Fruit fly (Drosophila melanogaster) whole organism, embryonic: ENCODE results near the gene CG7213.

Experiments used
- Adf1 ChIP-seq: fragments of 200-800 bp; sonication (Bioruptor generic); IDR thresholded peaks from 2 replicates; pipeline ENCODE4 v1.3.6; 2022; ENCODE audit warnings: missing biosample characterization, missing genetic modification characterization
- CG10462 ChIP-seq: fragments of 200-800 bp; sonication (Bioruptor generic); optimal IDR thresholded peaks from 2 replicates; lab custom pipeline; 2016; ENCODE audit warnings: missing biosample characterization, missing genetic modification characterization
- CG10565 ChIP-seq: fragments of 200-800 bp; sonication (Bioruptor generic); optimal IDR thresholded peaks from 3 replicates; lab custom pipeline; 2016; ENCODE audit warnings: missing biosample characterization, mild to moderate bottlenecking, missing genetic modification characterization
- CG11560 ChIP-seq: fragments of 200-800 bp; sonication (Bioruptor generic); IDR thresholded peaks from 3 replicates; pipeline ENCODE4 v1.3.6; 2022; ENCODE audit warnings: missing biosample characterization, missing genetic modification characterization
- CG12942 ChIP-seq: fragments of 200-800 bp; sonication (Bioruptor generic); optimal IDR thresholded peaks from 3 replicates; lab custom pipeline; 2016; ENCODE audit warnings: missing biosample characterization, missing genetic modification characterization
- CG15479 ChIP-seq: fragments of 200-800 bp; sonication (Bioruptor generic); optimal IDR thresholded peaks from 3 replicates; lab custom pipeline; 2019; ENCODE audit warnings: missing biosample characterization, mild to moderate bottlenecking, missing genetic modification characterization, moderate library complexity
- CG32532 ChIP-seq: fragments of 200-800 bp; sonication (Bioruptor generic); IDR thresholded peaks from 2 replicates; pipeline ENCODE4 v1.3.6; 2022; ENCODE audit warnings: missing biosample characterization, missing genetic modification characterization
- CG32772 ChIP-seq: fragments of 200-800 bp; sonication (Bioruptor generic); IDR thresholded peaks from 2 replicates; pipeline ENCODE4 v1.3.6; 2022; ENCODE audit warnings: missing biosample characterization, missing genetic modification characterization
- CG3838 ChIP-seq: fragments of 200-800 bp; sonication (Bioruptor generic); optimal IDR thresholded peaks from 3 replicates; lab custom pipeline; 2016; ENCODE audit warnings: missing biosample characterization, missing genetic modification characterization
- CG4360 ChIP-seq: fragments of 200-800 bp; sonication (Bioruptor generic); IDR thresholded peaks from 2 replicates; pipeline ENCODE4 v1.3.6; 2022; ENCODE audit warnings: missing biosample characterization, missing genetic modification characterization
- CG43689 ChIP-seq: fragments of 200-800 bp; sonication (Bioruptor generic); IDR thresholded peaks from 2 replicates; pipeline ENCODE4 v1.3.6; 2022; ENCODE audit warnings: missing biosample characterization, missing genetic modification characterization
- CG4617 ChIP-seq: fragments of 200-800 bp; sonication (Bioruptor generic); optimal IDR thresholded peaks from 3 replicates; lab custom pipeline; 2016; ENCODE audit warnings: missing biosample characterization, missing genetic modification characterization, borderline replicate concordance
- CG6813 ChIP-seq: fragments of 200-800 bp; sonication (Bioruptor generic); optimal IDR thresholded peaks from 2 replicates; lab custom pipeline; 2017; ENCODE audit warnings: missing biosample characterization, missing genetic modification characterization, mild to moderate bottlenecking, moderate library complexity, missing genetic modification reagents
- CG9437 ChIP-seq: fragments of 200-800 bp; sonication (Bioruptor generic); optimal IDR thresholded peaks from 2 replicates; lab custom pipeline; 2018; ENCODE audit warnings: missing biosample characterization, mild to moderate bottlenecking, missing genetic modification characterization
- CrebB ChIP-seq: fragments of 200-800 bp; sonication (Bioruptor generic); optimal IDR thresholded peaks from 3 replicates; lab custom pipeline; 2018; ENCODE audit warnings: missing biosample characterization, mild to moderate bottlenecking, missing genetic modification characterization
- D19A ChIP-seq: fragments of 200-800 bp; optimal IDR thresholded peaks from 3 replicates; lab custom pipeline; 2019; ENCODE audit warnings: missing biosample characterization, mild to moderate bottlenecking, missing genetic modification characterization, moderate library complexity
- Doc3 ChIP-seq: fragments of 200-800 bp; sonication (Bioruptor generic); IDR thresholded peaks from 3 replicates; pipeline ENCODE4 v1.3.6; 2022; ENCODE audit warnings: missing biosample characterization, missing genetic modification characterization; ENCODE audit not compliant: partially characterized antibody
- Ets65A ChIP-seq: fragments of 200-800 bp; sonication (Bioruptor generic); peaks from one replicate; lab custom pipeline; 2016; ENCODE audit warnings: missing biosample characterization, missing genetic modification characterization
- Gsc ChIP-seq: fragments of 200-800 bp; sonication (Bioruptor generic); IDR thresholded peaks from 2 replicates; pipeline ENCODE4 v1.3.6; 2022; ENCODE audit warnings: missing biosample characterization, missing genetic modification characterization
- HmgD ChIP-seq: fragments of 200-800 bp; sonication (Bioruptor generic); optimal IDR thresholded peaks from 3 replicates; lab custom pipeline; 2016; ENCODE audit warnings: missing biosample characterization, missing genetic modification characterization
- Hmr ChIP-seq: fragments of 200-800 bp; sonication (Bioruptor generic); optimal IDR thresholded peaks from 3 replicates; lab custom pipeline; 2017; ENCODE audit warnings: mild to moderate bottlenecking, missing biosample characterization, missing genetic modification reagents, missing genetic modification characterization
- Hr78 ChIP-seq, 2 experiments: fragments of 200-800 bp in 1 of 2; fragments of >200 bp in 1 of 2; sonication (Bioruptor generic) in 1 of 2; optimal IDR thresholded peaks; 2 replicates each; lab custom pipeline; 2017 to 2019; ENCODE audit warnings: missing biosample characterization in 2 of 2, missing genetic modification characterization in 2 of 2, mild to moderate bottlenecking in 1 of 2, moderate library complexity in 1 of 2
- Kr ChIP-seq: fragments of 200-800 bp; sonication (Bioruptor generic); optimal IDR thresholded peaks from 2 replicates; lab custom pipeline; 2017; ENCODE audit warnings: missing biosample characterization, mild to moderate bottlenecking, missing genetic modification characterization
- Nf-YA ChIP-seq: fragments of 200-800 bp; sonication (Bioruptor generic); IDR thresholded peaks from 2 replicates; pipeline ENCODE4 v1.3.6; 2022; ENCODE audit warnings: missing biosample characterization, missing genetic modification characterization
- Side ChIP-seq: fragments of 200-800 bp; sonication (Bioruptor generic); optimal IDR thresholded peaks from 2 replicates; lab custom pipeline; 2016; ENCODE audit warnings: missing biosample characterization, missing genetic modification characterization
- Sin3A ChIP-seq: fragments of >200 bp; optimal IDR thresholded peaks from 2 replicates; lab custom pipeline; 2018
- Six4 ChIP-seq: fragments of 200-800 bp; sonication (Bioruptor generic); optimal IDR thresholded peaks from 2 replicates; lab custom pipeline; 2016; ENCODE audit warnings: missing biosample characterization, missing genetic modification characterization
- Trl ChIP-seq, 3 experiments: fragments of >200 bp in 2 of 3; fragments of 200-800 bp in 1 of 3; sonication (Bioruptor generic) in 1 of 3; optimal IDR thresholded peaks; 2 replicates in 1 of 3; 3 replicates in 2 of 3; lab custom pipeline; 2016 to 2017; ENCODE audit warnings: missing biosample characterization in 1 of 3, missing genetic modification characterization in 1 of 3
- Vsx1 ChIP-seq: fragments of 200-800 bp; sonication (Bioruptor generic); optimal IDR thresholded peaks from 2 replicates; lab custom pipeline; 2017; ENCODE audit warnings: missing biosample characterization, mild to moderate bottlenecking, missing genetic modification characterization, missing genetic modification reagents
- cad ChIP-seq: fragments of >200 bp; optimal IDR thresholded peaks from 2 replicates; lab custom pipeline; 2017; ENCODE audit warnings: missing biosample characterization, missing genetic modification characterization
- croc ChIP-seq: fragments of 200-800 bp; sonication (Bioruptor generic); conservative IDR thresholded peaks from 3 replicates; pipeline ENCODE4 v1.3.6; 2022; ENCODE audit warnings: missing biosample characterization, missing genetic modification characterization
- fd102C ChIP-seq: fragments of 200-800 bp; sonication (Bioruptor generic); optimal IDR thresholded peaks from 2 replicates; lab custom pipeline; 2018; ENCODE audit warnings: missing biosample characterization, mild to moderate bottlenecking, missing genetic modification characterization, moderate library complexity
- grau ChIP-seq: fragments of 200-800 bp; optimal IDR thresholded peaks from 3 replicates; lab custom pipeline; 2019; ENCODE audit warnings: missing biosample characterization, mild to moderate bottlenecking, missing genetic modification characterization, moderate library complexity
- gro ChIP-seq: fragments of 200-800 bp; sonication (Bioruptor generic); optimal IDR thresholded peaks from 2 replicates; lab custom pipeline; 2016; ENCODE audit warnings: missing biosample characterization, missing genetic modification characterization
- h ChIP-seq: fragments of >200 bp; optimal IDR thresholded peaks from 2 replicates; lab custom pipeline; 2017
- hb ChIP-seq: fragments of 200-800 bp; sonication (Bioruptor generic); IDR thresholded peaks from 3 replicates; pipeline ENCODE4 v1.3.6; 2022; ENCODE audit warnings: missing biosample characterization, missing genetic modification characterization; ENCODE audit not compliant: partially characterized antibody
- hkb ChIP-seq, 2 experiments: fragments of 200-800 bp in 1 of 2; fragments of >200 bp in 1 of 2; sonication (Bioruptor generic) in 1 of 2; IDR thresholded peaks in 1 of 2; optimal IDR thresholded peaks in 1 of 2; 2 replicates each; pipeline versions ENCODE4 v1.3.6 to Lab custom; 2017 to 2022; ENCODE audit warnings: missing biosample characterization in 1 of 2, missing genetic modification characterization in 1 of 2
- klu ChIP-seq: fragments of 200-800 bp; sonication (Bioruptor generic); IDR thresholded peaks from 2 replicates; pipeline ENCODE4 v1.3.6; 2022; ENCODE audit warnings: missing biosample characterization, missing genetic modification characterization
- nerfin-1 ChIP-seq: fragments of 200-800 bp; sonication (Bioruptor generic); optimal IDR thresholded peaks from 3 replicates; lab custom pipeline; 2019; ENCODE audit warnings: missing biosample characterization, mild to moderate bottlenecking, missing genetic modification characterization, moderate library complexity
- nerfin-2 ChIP-seq: fragments of 200-800 bp; sonication (Bioruptor generic); IDR thresholded peaks from 2 replicates; pipeline ENCODE4 v1.3.6; 2022; ENCODE audit warnings: missing biosample characterization, missing genetic modification characterization; ENCODE audit not compliant: partially characterized antibody
- pfk ChIP-seq: fragments of 200-800 bp; sonication (Bioruptor generic); optimal IDR thresholded peaks from 2 replicates; lab custom pipeline; 2018; ENCODE audit warnings: missing biosample characterization, mild to moderate bottlenecking, missing genetic modification characterization, moderate library complexity
- pros ChIP-seq: fragments of 200-800 bp; sonication (Bioruptor generic); optimal IDR thresholded peaks from 3 replicates; lab custom pipeline; 2019; ENCODE audit warnings: missing biosample characterization, mild to moderate bottlenecking, missing genetic modification characterization, moderate library complexity
- sima ChIP-seq: fragments of 200-800 bp; sonication (Bioruptor generic); optimal IDR thresholded peaks from 2 replicates; lab custom pipeline; 2016; ENCODE audit warnings: missing biosample characterization, missing genetic modification characterization
- tll ChIP-seq, 2 experiments: fragments of 200-800 bp in 1 of 2; fragments of >200 bp in 1 of 2; sonication (Bioruptor generic) in 1 of 2; optimal IDR thresholded peaks; 2 replicates each; lab custom pipeline; 2017 to 2019; ENCODE audit warnings: missing biosample characterization in 2 of 2, missing genetic modification characterization in 2 of 2, mild to moderate bottlenecking in 1 of 2, moderate library complexity in 1 of 2
- unpg ChIP-seq: fragments of 200-800 bp; sonication (Bioruptor generic); optimal IDR thresholded peaks from 3 replicates; lab custom pipeline; 2018; ENCODE audit warnings: missing biosample characterization, mild to moderate bottlenecking, missing genetic modification characterization, moderate library complexity
- usp ChIP-seq: fragments of >200 bp; optimal IDR thresholded peaks from 2 replicates; lab custom pipeline; 2017; ENCODE audit warnings: missing biosample characterization, missing genetic modification characterization
- zen ChIP-seq: fragments of 200-800 bp; sonication (Bioruptor generic); optimal IDR thresholded peaks from 3 replicates; lab custom pipeline; 2018; ENCODE audit warnings: missing biosample characterization, mild to moderate bottlenecking, missing genetic modification characterization, moderate library complexity

The CG7213 gene

DNA sequence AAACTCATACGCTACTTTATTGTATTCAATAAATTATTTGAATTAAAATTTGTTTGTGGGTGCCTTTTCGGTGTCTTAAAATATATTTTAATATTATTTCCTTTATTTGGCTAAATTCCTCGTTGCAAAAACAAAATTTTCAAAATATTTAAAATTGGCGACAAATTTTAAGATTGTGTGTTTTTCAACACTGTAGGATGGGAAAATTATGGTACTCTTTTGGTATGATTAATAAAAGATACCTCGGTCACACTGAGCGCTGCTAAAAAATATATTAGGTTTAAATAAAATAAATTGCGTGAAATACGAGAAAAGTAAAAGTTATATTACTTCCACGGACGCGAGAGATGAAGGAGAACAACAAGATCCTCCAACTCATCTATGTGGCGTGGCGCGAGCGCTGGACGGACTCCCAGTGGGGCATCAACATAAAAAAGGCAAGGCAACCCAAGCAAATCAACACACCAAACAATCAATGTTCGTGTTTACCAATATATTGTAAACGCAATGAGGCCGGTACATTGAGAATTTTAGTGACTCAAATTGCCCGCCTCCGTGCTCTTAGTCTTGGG lies 49.3 kb downstream of the CG7213 start, which contains the start of gene MED24 (continued):
- TF ChIP-seq unpg (GFP tag; lab: Kevin White, UChicago) (no peak), CG4617 (GFP tag; lab: Kevin White, UChicago) (peak; percentile 82), CrebB (no peak), gro (GFP tag; lab: Kevin White, UChicago) (no peak), Vsx1 (GFP tag; lab: Kevin White, UChicago) (no peak), Nf-YA (GFP tag; lab: Robert Waterston, UW) (no peak)

DNA sequence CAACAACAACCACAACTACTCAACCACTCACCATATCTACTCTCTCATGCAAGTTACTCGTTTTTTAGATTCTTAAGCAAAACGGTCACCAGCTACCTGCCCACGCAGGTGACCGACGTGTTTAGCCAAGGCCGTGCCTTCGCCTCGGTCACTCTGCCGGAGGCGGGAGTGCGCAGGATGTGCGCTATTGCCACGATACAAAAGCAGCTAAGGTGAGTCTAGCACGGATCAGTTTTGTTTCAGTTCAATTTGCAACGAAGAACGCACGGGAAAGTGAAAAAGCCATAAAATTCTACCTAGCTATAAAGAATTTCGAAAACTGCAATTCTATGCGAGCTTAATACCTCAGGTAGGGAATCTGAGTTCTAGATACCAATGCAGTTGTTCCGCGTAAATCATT lies 51.2 kb downstream of the CG7213 start:
- TF ChIP-seq Trl (optimal IDR thresholded peaks at IDR 0.05; lab: Kevin White, UChicago), result no peak
- no peak for TF ChIP-seq Trl (GFP tag; optimal IDR thresholded peaks at IDR 0.05; lab: Kevin White, UChicago)
- TF ChIP-seq tll (GFP tag; optimal IDR thresholded peaks at IDR 0.05; lab: Kevin White, UChicago), result peak in 1 of 2 experiments; percentile 98
- TF ChIP-seq Six4 (GFP tag; lab: Kevin White, UChicago), result no peak
- TF ChIP-seq Gsc (GFP tag; lab: Robert Waterston, UW), result no peak
- TF ChIP-seq h (lab: Kevin White, UChicago), result no peak
- no peak for TF ChIP-seq usp (GFP tag; lab: Kevin White, UChicago)
- no peak for TF ChIP-seq klu
- peak; percentile 76 for TF ChIP-seq cad (GFP tag; lab: Kevin White, UChicago)
- no peak for TF ChIP-seq CG32772 (GFP tag; lab: Robert Waterston, UW)
- peak; percentile 41 for TF ChIP-seq zen (tag; lab: Kevin White, UChicago)
- no peak for TF ChIP-seq croc (GFP tag; lab: Robert Waterston, UW)
- TF ChIP-seq Ets65A (GFP tag; lab: Kevin White, UChicago), result peak; percentile 72
- no peak for TF ChIP-seq HmgD (GFP tag; lab: Kevin White, UChicago)
- TF ChIP-seq CG4360, result 0 out of 2 replicates have a peak, but pooled peaks have one; percentile 13
- TF ChIP-seq CG15479, result peak; percentile 96

DNA sequence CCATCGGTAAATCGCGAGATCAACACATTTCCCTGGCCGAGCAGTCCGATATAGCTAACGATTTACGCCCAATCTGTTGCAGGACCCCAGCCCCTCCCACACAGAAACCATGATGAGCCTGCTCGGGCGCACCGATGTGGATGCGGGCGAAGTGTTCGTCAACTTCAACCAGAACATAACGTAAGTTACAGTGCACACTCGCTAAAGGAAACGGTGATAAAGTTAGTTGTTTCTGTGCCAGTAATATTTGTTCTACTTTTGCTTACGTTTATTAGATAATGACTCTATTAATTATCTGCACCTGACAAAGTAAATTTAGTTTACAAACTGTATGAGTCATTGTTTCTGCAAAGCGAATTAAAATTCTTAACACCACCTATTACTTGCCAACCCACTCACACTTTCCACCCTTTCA lies 53.0 kb downstream of the CG7213 start:
- TF ChIP-seq Doc3 (GFP tag; lab: Robert Waterston, UW) (no peak), CG11560 (tag; lab: Robert Waterston, UW) (no peak), nerfin-2 (GFP tag; lab: Robert Waterston, UW) (peak; percentile 21; the same call in 1 of the 2 replicates), CG32772 (GFP tag; lab: Robert Waterston, UW) (no peak), D19A (tag; lab: Kevin White, UChicago) (no peak), Hmr (GFP tag; lab: Kevin White, UChicago) (no peak), hb (GFP tag; lab: Robert Waterston, UW) (no peak), Hr78 (GFP tag; optimal IDR thresholded peaks at IDR 0.05; lab: Kevin White, UChicago) (no peak), CG6813 (GFP tag; lab: Kevin White, UChicago) (no peak), pros (no peak), Ets65A (GFP tag; lab: Kevin White, UChicago) (peak; percentile 46), Side (no peak), sima (GFP tag; lab: Kevin White, UChicago) (no peak), CG3838 (GFP tag; lab: Kevin White, UChicago) (no peak), Adf1 (GFP tag; lab: Robert Waterston, UW) (no peak), CG32532 (GFP tag; lab: Robert Waterston, UW) (peak; percentile 42; the same call in 1 of the 2 replicates), CG43689 (GFP tag; lab: Robert Waterston, UW) (no peak), fd102C (GFP tag; lab: Kevin White, UChicago) (no peak), pfk (GFP tag; lab: Kevin White, UChicago) (no peak), nerfin-1 (tag; lab: Kevin White, UChicago) (no peak), CG12942 (no peak), CG10565 (GFP tag; lab: Kevin White, UChicago) (no peak), CG9437 (peak; percentile 94), CG10462 (GFP tag; lab: Kevin White, UChicago) (no peak), Kr (no peak), grau (tag; lab: Kevin White, UChicago) (peak; percentile 87), Sin3A (lab: Kevin White, UChicago) (no peak), hkb (optimal IDR thresholded peaks at IDR 0.05; lab: Kevin White, UChicago) (no peak), hkb (GFP tag; IDR thresholded peaks at IDR 0.05; lab: Robert Waterston, UW) (peak; percentile 20; the same call in 1 of the 2 replicates)
